Worm (Caenorhabditis elegans) whole organism, L2 larva: ENCODE results near the gene C23H3.5.

ENCODE experiments used
- ceh-82 ChIP-seq: fragments of 150-350 bp; optimal IDR thresholded peaks from 2 replicates; lab custom pipeline; 2014; ENCODE audit warnings: missing biosample characterization, missing genetic modification characterization
- lin-13 ChIP-seq: fragments of 150-350 bp; optimal IDR thresholded peaks from 2 replicates; lab custom pipeline; 2014; ENCODE audit warnings: missing biosample characterization, missing genetic modification reagents, missing genetic modification characterization
- lsy-2 ChIP-seq, 2 experiments: fragments of 150-350 bp in 1 of 2; sonication (generic microtip) in 1 of 2; optimal IDR thresholded peaks; 2 replicates each; lab custom pipeline; 2014 to 2017; ENCODE audit warnings: missing biosample characterization in 2 of 2, missing genetic modification characterization in 2 of 2
- nhr-77 ChIP-seq: fragments of 150-350 bp; optimal IDR thresholded peaks from 2 replicates; lab custom pipeline; 2014; ENCODE audit warnings: missing biosample characterization, missing genetic modification characterization
- skn-1 ChIP-seq: sonication (generic microtip); optimal IDR thresholded peaks from 2 replicates; lab custom pipeline; 2017; ENCODE audit warnings: missing biosample characterization, missing genetic modification characterization
- unc-39 ChIP-seq: fragments of 150-350 bp; optimal IDR thresholded peaks from 2 replicates; lab custom pipeline; 2014; ENCODE audit warnings: missing biosample characterization, missing genetic modification characterization
- ztf-4 ChIP-seq: fragments of 150-350 bp; optimal IDR thresholded peaks from 2 replicates; lab custom pipeline; 2014; ENCODE audit warnings: missing biosample characterization, missing genetic modification characterization

DNA sequence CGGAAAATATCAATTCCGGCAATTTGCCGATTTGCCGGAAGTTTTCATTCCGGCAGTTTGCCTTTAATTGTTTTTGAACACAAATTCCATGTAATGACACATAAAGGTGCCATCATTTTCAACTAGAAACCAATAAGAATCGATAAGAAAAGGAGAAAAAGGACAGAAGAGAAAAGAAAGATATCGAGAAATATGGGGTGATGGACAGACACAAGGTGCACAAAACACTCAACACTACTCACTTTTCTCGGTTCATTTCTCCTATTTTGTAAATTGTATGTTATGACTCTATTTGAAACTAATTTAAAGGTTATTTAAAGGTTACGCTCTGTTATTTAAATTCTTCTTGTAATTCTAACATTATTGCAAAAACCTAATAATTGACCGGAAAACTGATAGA is 3.5 kb downstream of the C23H3.5 start:
- TF ChIP-seq lsy-2 (tag; optimal IDR thresholded peaks at IDR 0.05; lab: Kevin White, UChicago) (no peak), skn-1 (tag; lab: Kevin White, UChicago) (no peak), lin-13 (GFP tag; lab: Kevin White, UChicago) (peak; percentile 10), unc-39 (tag; lab: Kevin White, UChicago) (no peak), nhr-77 (no peak), ceh-82 (tag; lab: Kevin White, UChicago) (no peak), ztf-4 (tag; lab: Kevin White, UChicago) (no peak)
